Worm (Caenorhabditis elegans): Measurements from ENCODE around the gene mob-4.

ce11 chrIII:8235358-8235757, 10.5 kb downstream of the mob-4 start, which contains the start of gene C02F5.14:
- TF ChIP-seq aly-1 (tag; optimal IDR thresholded peaks at IDR 0.05) (no peak), scrt-1 (GFP tag; IDR thresholded peaks at IDR 0.05) (no peak), pes-1 (GFP tag; IDR thresholded peaks at IDR 0.05) (no peak), ama-1 (optimal IDR thresholded peaks at IDR 0.05) (no peak), hmbx-1 (tag; optimal IDR thresholded peaks at IDR 0.05) (no peak), flt-1 (GFP tag; IDR thresholded peaks at IDR 0.05) (no peak), F13C5.2 (tag; optimal IDR thresholded peaks at IDR 0.05) (no peak), hmg-4 (GFP tag; optimal IDR thresholded peaks at IDR 0.05) (no peak)
